Worm (Caenorhabditis elegans) whole organism, early embryonic: ENCODE data around the gene col-170.

Source experiments
- B0310.2 ChIP-seq: sonication (generic microtip); optimal IDR thresholded peaks from 2 replicates; lab custom pipeline; 2016; ENCODE audit warnings: mild to moderate bottlenecking, missing genetic modification characterization, missing compliant biosample characterization
- F13C5.2 ChIP-seq: sonication (generic microtip); optimal IDR thresholded peaks from 2 replicates; lab custom pipeline; 2017; ENCODE audit warnings: mild to moderate bottlenecking, missing genetic modification characterization, inconsistent platforms, missing compliant biosample characterization
- aly-1 ChIP-seq: sonication (generic microtip); optimal IDR thresholded peaks from 2 replicates; lab custom pipeline; 2016; ENCODE audit warnings: missing genetic modification characterization, missing compliant biosample characterization
- ama-1 ChIP-seq: fragments of 150-350 bp; optimal IDR thresholded peaks from 2 replicates; lab custom pipeline; 2014
- ceh-13 ChIP-seq: fragments of 200-800 bp; sonication (Bioruptor generic); optimal IDR thresholded peaks from 2 replicates; lab custom pipeline; 2018; ENCODE audit warnings: mild to moderate bottlenecking, missing genetic modification characterization, missing compliant biosample characterization
- ceh-36 ChIP-seq: sonication (generic microtip); optimal IDR thresholded peaks from 2 replicates; lab custom pipeline; 2016; ENCODE audit warnings: missing genetic modification characterization, inconsistent platforms, missing compliant biosample characterization
- ets-7 ChIP-seq: sonication (generic microtip); optimal IDR thresholded peaks from 2 replicates; lab custom pipeline; 2016; ENCODE audit warnings: missing genotype, missing genetic modification characterization, missing compliant biosample characterization
- flt-1 ChIP-seq: fragments of 200-800 bp; sonication (Bioruptor generic); IDR thresholded peaks from 2 replicates; pipeline ENCODE4 v1.3.6; 2022; ENCODE audit warnings: missing genetic modification characterization, missing compliant biosample characterization
- hmbx-1 ChIP-seq: sonication (generic microtip); optimal IDR thresholded peaks from 2 replicates; lab custom pipeline; 2016; ENCODE audit warnings: mild to moderate bottlenecking, missing genetic modification characterization, missing compliant biosample characterization
- hmg-4 ChIP-seq: fragments of 200-800 bp; sonication (Bioruptor generic); optimal IDR thresholded peaks from 2 replicates; lab custom pipeline; 2018; ENCODE audit warnings: mild to moderate bottlenecking, missing genetic modification characterization, missing compliant biosample characterization
- hnd-1 ChIP-seq: sonication (generic microtip); optimal IDR thresholded peaks from 2 replicates; lab custom pipeline; 2016; ENCODE audit warnings: missing genetic modification characterization, missing compliant biosample characterization
- pes-1 ChIP-seq: fragments of 200-800 bp; sonication (Bioruptor generic); IDR thresholded peaks from 2 replicates; pipeline ENCODE4 v1.3.6; 2022; ENCODE audit warnings: missing genetic modification reagents, missing genetic modification characterization, missing compliant biosample characterization
- scrt-1 ChIP-seq: fragments of 200-800 bp; sonication (Bioruptor generic); IDR thresholded peaks from 2 replicates; pipeline ENCODE4 v1.3.6; 2022; ENCODE audit warnings: missing genetic modification characterization, missing compliant biosample characterization
- sea-1 ChIP-seq: fragments of 200-800 bp; sonication (Bioruptor generic); conservative IDR thresholded peaks from 2 replicates; pipeline ENCODE4 v1.3.6; 2022; ENCODE audit warnings: missing genetic modification characterization, missing compliant biosample characterization
- tbx-11 ChIP-seq: fragments of 200-800 bp; sonication (Bioruptor generic); IDR thresholded peaks from 2 replicates; pipeline ENCODE4 v1.3.6; 2022; ENCODE audit warnings: missing genetic modification characterization, missing compliant biosample characterization
- tbx-37 ChIP-seq: fragments of 200-800 bp; sonication (Bioruptor generic); conservative IDR thresholded peaks from 2 replicates; pipeline ENCODE4 v1.3.6; 2022; ENCODE audit warnings: missing genetic modification reagents, missing genetic modification characterization, missing compliant biosample characterization
- tra-4 ChIP-seq: sonication (generic microtip); optimal IDR thresholded peaks from 2 replicates; lab custom pipeline; 2017; ENCODE audit warnings: missing genetic modification characterization, missing compliant biosample characterization

The col-170 gene

ce11 chrX:6333998-6334397 is 2.5 kb downstream of the col-170 start, which contains the start of gene col-171:
col-171 (plus strand) TSS chrX:6334298.
- TF ChIP-seq hmg-4 (GFP tag; lab: Kevin White, UChicago) = no peak
- no peak for TF ChIP-seq ceh-36
- no peak for TF ChIP-seq sea-1 (GFP tag; lab: Robert Waterston, UW)
- no peak for TF ChIP-seq tbx-11 (GFP tag; lab: Robert Waterston, UW)
- TF ChIP-seq B0310.2 = no peak
- no peak for TF ChIP-seq F13C5.2 (tag; lab: Kevin White, UChicago)
- no peak for TF ChIP-seq flt-1 (GFP tag; lab: Robert Waterston, UW)

- no peak for TF ChIP-seq F13C5.2 (tag; lab: Kevin White, UChicago)
- TF ChIP-seq aly-1 = no peak
- TF ChIP-seq scrt-1 (GFP tag; lab: Robert Waterston, UW) = no peak
- no peak for TF ChIP-seq ama-1
- TF ChIP-seq ceh-13 (GFP tag; lab: Kevin White, UChicago) = no peak
- no peak for TF ChIP-seq flt-1 (GFP tag; lab: Robert Waterston, UW)
- no peak for TF ChIP-seq tbx-11 (GFP tag; lab: Robert Waterston, UW)
- TF ChIP-seq sea-1 (GFP tag; lab: Robert Waterston, UW) = no peak
- no peak for TF ChIP-seq hmg-4 (GFP tag; lab: Kevin White, UChicago)
- no peak for TF ChIP-seq ceh-36
- TF ChIP-seq tbx-37 (GFP tag; lab: Robert Waterston, UW) = no peak
- no peak for TF ChIP-seq hmbx-1 (tag; lab: Kevin White, UChicago)
- no peak for TF ChIP-seq ets-7
- no peak for TF ChIP-seq tra-4 (tag; lab: Kevin White, UChicago)
- TF ChIP-seq B0310.2 = no peak
- TF ChIP-seq hnd-1 (tag; lab: Kevin White, UChicago) = no peak
These were observed 3.1 kb downstream of the col-170 start for ce11 chrX:6334602-6335001.

- TF ChIP-seq hnd-1 (tag; lab: Kevin White, UChicago) (no peak), aly-1 (no peak), tbx-11 (GFP tag; lab: Robert Waterston, UW) (no peak), ceh-36 (no peak), sea-1 (GFP tag; lab: Robert Waterston, UW) (no peak), B0310.2 (no peak), scrt-1 (GFP tag; lab: Robert Waterston, UW) (no peak), ets-7 (no peak), hmg-4 (GFP tag; lab: Kevin White, UChicago) (no peak), ceh-13 (GFP tag; lab: Kevin White, UChicago) (no peak), pes-1 (no peak), tra-4 (tag; lab: Kevin White, UChicago) (no peak), flt-1 (GFP tag; lab: Robert Waterston, UW) (no peak), F13C5.2 (tag; lab: Kevin White, UChicago) (no peak), hmbx-1 (tag; lab: Kevin White, UChicago) (no peak), tbx-37 (GFP tag; lab: Robert Waterston, UW) (no peak), ama-1 (no peak)
These were observed 5.8 kb downstream of the col-170 start for ce11 chrX:6337338-6337737.

ce11 chrX:6337951-6338350 is 6.4 kb downstream of the col-170 start, which contains the start of gene C03B1.13:
C03B1.13 (minus strand) TSS chrX:6338051.
- TF ChIP-seq tbx-37 (GFP tag; lab: Robert Waterston, UW) (no peak), hnd-1 (tag; lab: Kevin White, UChicago) (no peak), tra-4 (tag; lab: Kevin White, UChicago) (no peak), F13C5.2 (tag; lab: Kevin White, UChicago) (no peak), flt-1 (GFP tag; lab: Robert Waterston, UW) (no peak), B0310.2 (no peak), hmg-4 (GFP tag; lab: Kevin White, UChicago) (no peak), pes-1 (no peak), ceh-36 (no peak), ama-1 (no peak), sea-1 (GFP tag; lab: Robert Waterston, UW) (no peak), hmbx-1 (tag; lab: Kevin White, UChicago) (no peak), scrt-1 (GFP tag; lab: Robert Waterston, UW) (no peak), tbx-11 (GFP tag; lab: Robert Waterston, UW) (no peak), ets-7 (no peak), aly-1 (no peak)

- no peak for TF ChIP-seq tra-4 (tag; lab: Kevin White, UChicago)
- no peak for TF ChIP-seq hmbx-1 (tag; lab: Kevin White, UChicago)
- TF ChIP-seq pes-1 = no peak
- no peak for TF ChIP-seq ceh-36
- TF ChIP-seq aly-1 = no peak
- TF ChIP-seq ceh-13 (GFP tag; lab: Kevin White, UChicago) = no peak
- no peak for TF ChIP-seq tbx-37 (GFP tag; lab: Robert Waterston, UW)
- no peak for TF ChIP-seq scrt-1 (GFP tag; lab: Robert Waterston, UW)
- no peak for TF ChIP-seq flt-1 (GFP tag; lab: Robert Waterston, UW)
- TF ChIP-seq ets-7 = no peak
- no peak for TF ChIP-seq B0310.2
- TF ChIP-seq tbx-11 (GFP tag; lab: Robert Waterston, UW) = no peak
- no peak for TF ChIP-seq sea-1 (GFP tag; lab: Robert Waterston, UW)
- no peak for TF ChIP-seq hnd-1 (tag; lab: Kevin White, UChicago)
- no peak for TF ChIP-seq hmg-4 (GFP tag; lab: Kevin White, UChicago)
- TF ChIP-seq F13C5.2 (tag; lab: Kevin White, UChicago) = no peak
- no peak for TF ChIP-seq ama-1
These were observed 6.9 kb downstream of the col-170 start for ce11 chrX:6338446-6338845.

ce11 chrX:6341513-6341912 is 10.0 kb downstream of the col-170 start, which contains the start of gene C03B1.7:
C03B1.7 (plus strand) TSS chrX:6341813.
- no peak for TF ChIP-seq sea-1 (GFP tag; lab: Robert Waterston, UW)
- TF ChIP-seq ets-7 = no peak
- no peak for TF ChIP-seq tbx-11 (GFP tag; lab: Robert Waterston, UW)
- no peak for TF ChIP-seq scrt-1 (GFP tag; lab: Robert Waterston, UW)
- no peak for TF ChIP-seq ama-1
- TF ChIP-seq tbx-37 (GFP tag; lab: Robert Waterston, UW) = no peak

- TF ChIP-seq F13C5.2 (tag; lab: Kevin White, UChicago) (no peak), scrt-1 (GFP tag; lab: Robert Waterston, UW) (no peak), ceh-36 (no peak), tra-4 (tag; lab: Kevin White, UChicago) (no peak), tbx-37 (GFP tag; lab: Robert Waterston, UW) (no peak), ceh-13 (GFP tag; lab: Kevin White, UChicago) (no peak), sea-1 (GFP tag; lab: Robert Waterston, UW) (no peak), ets-7 (no peak), hnd-1 (tag; lab: Kevin White, UChicago) (no peak), pes-1 (no peak), ama-1 (no peak), hmbx-1 (tag; lab: Kevin White, UChicago) (no peak), B0310.2 (no peak), hmg-4 (GFP tag; lab: Kevin White, UChicago) (no peak), tbx-11 (GFP tag; lab: Robert Waterston, UW) (no peak), flt-1 (GFP tag; lab: Robert Waterston, UW) (no peak), aly-1 (no peak)
These were observed 14.3 kb downstream of the col-170 start for ce11 chrX:6345785-6346184.
